Fruit fly (Drosophila melanogaster) Kc167 (cell line): ENCODE results near the gene RfC3.

Experiments used
- Sin3A ChIP-seq: fragments of >200 bp; optimal IDR thresholded peaks from 2 replicates; lab custom pipeline; 2018; ENCODE audit warnings: missing external identifiers
- h ChIP-seq: fragments of >200 bp; optimal IDR thresholded peaks from 3 replicates; lab custom pipeline; 2018; ENCODE audit warnings: missing external identifiers
- insv ChIP-seq: fragments of >200 bp; optimal IDR thresholded peaks from 3 replicates; lab custom pipeline; 2018; ENCODE audit warnings: missing external identifiers
- psq ChIP-seq: fragments of >200 bp; optimal IDR thresholded peaks from 2 replicates; lab custom pipeline; 2017; ENCODE audit warnings: missing external identifiers
- ttk ChIP-seq: sonication (Bioruptor generic); optimal IDR thresholded peaks from 2 replicates; lab custom pipeline; 2017; ENCODE audit warnings: missing external identifiers

dm6 chr2L:10405008-10405654 lies 13.9 kb upstream of the RfC3 start, which contains the start of the genes CG17768, LSm-4 and Ir31a:
- TF ChIP-seq psq (no peak), insv (lab: Kevin White, UChicago) (no peak), h (lab: Kevin White, UChicago) (no peak), ttk (lab: Kevin White, UChicago) (no peak), Sin3A (lab: Kevin White, UChicago) (no peak)
